Fruit fly (Drosophila melanogaster) whole organism, embryonic: Measurements from ENCODE around the gene gro.
A peak's percentile ranks its signal among the peaks of the same experiment; 100 is the strongest.

Experiments
- Awh ChIP-seq: fragments of 200-800 bp; sonication (Bioruptor generic); IDR thresholded peaks from 2 replicates; pipeline ENCODE4, ENCODE4 v1.3.6; 2022; ENCODE audit warnings: missing biosample characterization, missing genetic modification characterization
- CG10321 ChIP-seq: fragments of 200-800 bp; sonication (Bioruptor generic); IDR thresholded peaks from 2 replicates; pipeline ENCODE4 v1.3.6; 2022; ENCODE audit warnings: missing biosample characterization, missing genetic modification characterization
- CG11093 ChIP-seq: fragments of 200-800 bp; sonication (Bioruptor generic); IDR thresholded peaks from 3 replicates; pipeline ENCODE4 v1.3.6; 2022; ENCODE audit warnings: missing biosample characterization, missing genetic modification characterization
- CG11456 ChIP-seq: fragments of 200-800 bp; sonication (Bioruptor generic); IDR thresholded peaks from 3 replicates; pipeline ENCODE4 v1.3.6; 2022; ENCODE audit warnings: missing biosample characterization, missing genetic modification characterization
- CG12219 ChIP-seq: fragments of 200-800 bp; sonication (Bioruptor generic); optimal IDR thresholded peaks from 3 replicates; lab custom pipeline; 2018; ENCODE audit warnings: missing biosample characterization, mild to moderate bottlenecking, missing genetic modification characterization
- CG12391 ChIP-seq: fragments of 200-800 bp; sonication (Bioruptor generic); optimal IDR thresholded peaks from 3 replicates; lab custom pipeline; 2018; ENCODE audit warnings: missing biosample characterization, mild to moderate bottlenecking, missing genetic modification characterization, moderate library complexity
- CG12942 ChIP-seq: fragments of 200-800 bp; sonication (Bioruptor generic); optimal IDR thresholded peaks from 3 replicates; lab custom pipeline; 2016; ENCODE audit warnings: missing biosample characterization, missing genetic modification characterization
- CG14050 ChIP-seq: fragments of 200-800 bp; sonication (Bioruptor generic); IDR thresholded peaks from 3 replicates; pipeline ENCODE4 v1.3.6; 2022; ENCODE audit warnings: missing biosample characterization, missing genetic modification characterization
- CG1529 ChIP-seq: fragments of 200-800 bp; sonication (Bioruptor generic); optimal IDR thresholded peaks from 3 replicates; lab custom pipeline; 2018; ENCODE audit warnings: missing biosample characterization, missing genetic modification characterization
- CG17802 ChIP-seq: fragments of 200-800 bp; sonication (Bioruptor generic); optimal IDR thresholded peaks from 2 replicates; lab custom pipeline; 2018; ENCODE audit warnings: missing biosample characterization, mild to moderate bottlenecking, missing genetic modification characterization, moderate library complexity
- CG18599 ChIP-seq: fragments of 200-800 bp; sonication (Bioruptor generic); optimal IDR thresholded peaks from 3 replicates; lab custom pipeline; 2017; ENCODE audit warnings: missing biosample characterization, missing genetic modification characterization, mild to moderate bottlenecking, moderate library complexity, missing genetic modification reagents
- CG33213 ChIP-seq: fragments of 200-800 bp; sonication (Bioruptor generic); optimal IDR thresholded peaks from 3 replicates; lab custom pipeline; 2016; ENCODE audit warnings: missing biosample characterization, missing genetic modification characterization
- CG3838 ChIP-seq: fragments of 200-800 bp; sonication (Bioruptor generic); optimal IDR thresholded peaks from 3 replicates; lab custom pipeline; 2016; ENCODE audit warnings: missing biosample characterization, missing genetic modification characterization
- CG4282 ChIP-seq: fragments of 200-800 bp; sonication (Bioruptor generic); optimal IDR thresholded peaks from 2 replicates; lab custom pipeline; 2016; ENCODE audit warnings: missing biosample characterization, missing genetic modification characterization
- CG4707 ChIP-seq: fragments of 200-800 bp; sonication (Bioruptor generic); optimal IDR thresholded peaks from 2 replicates; lab custom pipeline; 2018; ENCODE audit warnings: missing biosample characterization, mild to moderate bottlenecking, missing genetic modification characterization, moderate library complexity
- CG5245 ChIP-seq: fragments of 200-800 bp; sonication (Bioruptor generic); optimal IDR thresholded peaks from 3 replicates; lab custom pipeline; 2016; ENCODE audit warnings: missing biosample characterization, missing genetic modification characterization
- CG6175 ChIP-seq: fragments of 200-800 bp; sonication (Bioruptor generic); IDR thresholded peaks from 3 replicates; pipeline ENCODE4 v1.3.6; 2022; ENCODE audit warnings: missing biosample characterization, missing genetic modification characterization
- CG6765 ChIP-seq: fragments of 200-800 bp; sonication (Bioruptor generic); optimal IDR thresholded peaks from 3 replicates; lab custom pipeline; 2017; ENCODE audit warnings: missing biosample characterization, mild to moderate bottlenecking, missing genetic modification characterization
- CG6854 ChIP-seq: fragments of 200-800 bp; sonication (Bioruptor generic); optimal IDR thresholded peaks from 3 replicates; lab custom pipeline; 2017; ENCODE audit warnings: missing biosample characterization, mild to moderate bottlenecking, missing genetic modification characterization
- CG7839 ChIP-seq: fragments of 200-800 bp; sonication (Bioruptor generic); optimal IDR thresholded peaks from 3 replicates; lab custom pipeline; 2018; ENCODE audit warnings: missing biosample characterization, mild to moderate bottlenecking, missing genetic modification characterization, moderate library complexity
- CG8924 ChIP-seq: fragments of 200-800 bp; optimal IDR thresholded peaks from 3 replicates; lab custom pipeline; 2019; ENCODE audit warnings: missing biosample characterization, mild to moderate bottlenecking, missing genetic modification characterization, moderate library complexity
- Dip3 ChIP-seq: fragments of 200-800 bp; sonication (Bioruptor generic); optimal IDR thresholded peaks from 3 replicates; lab custom pipeline; 2016; ENCODE audit warnings: missing biosample characterization, missing genetic modification characterization
- Jarid2 ChIP-seq: fragments of 200-800 bp; sonication (Bioruptor generic); optimal IDR thresholded peaks from 3 replicates; lab custom pipeline; 2017; ENCODE audit warnings: mild to moderate bottlenecking, missing biosample characterization, missing genetic modification reagents, missing genetic modification characterization
- Nf-YC ChIP-seq: fragments of 200-800 bp; optimal IDR thresholded peaks from 3 replicates; lab custom pipeline; 2019; ENCODE audit warnings: missing biosample characterization, mild to moderate bottlenecking, missing genetic modification characterization, moderate library complexity
- PHDP ChIP-seq: fragments of 200-800 bp; sonication (Bioruptor generic); optimal IDR thresholded peaks from 3 replicates; lab custom pipeline; 2018; ENCODE audit warnings: missing biosample characterization, mild to moderate bottlenecking, missing genetic modification characterization, moderate library complexity
- Ssrp ChIP-seq: fragments of 200-800 bp; sonication (Bioruptor generic); optimal IDR thresholded peaks from 2 replicates; lab custom pipeline; 2018; ENCODE audit warnings: missing biosample characterization, mild to moderate bottlenecking, missing genetic modification characterization, moderate library complexity
- abd-A ChIP-seq: fragments of 200-800 bp; sonication (Bioruptor generic); optimal IDR thresholded peaks from 3 replicates; lab custom pipeline; 2019; ENCODE audit warnings: missing biosample characterization, mild to moderate bottlenecking, missing genetic modification characterization, moderate library complexity
- br ChIP-seq: fragments of >200 bp; optimal IDR thresholded peaks from 2 replicates; lab custom pipeline; 2017
- chinmo ChIP-seq: fragments of 200-800 bp; sonication (Bioruptor generic); IDR thresholded peaks from 4 replicates; pipeline ENCODE4 v1.3.6; 2022; ENCODE audit warnings: missing biosample characterization, missing genetic modification characterization; ENCODE audit not compliant: partially characterized antibody
- emc ChIP-seq: fragments of 200-800 bp; sonication (Bioruptor generic); optimal IDR thresholded peaks from 2 replicates; lab custom pipeline; 2016; ENCODE audit warnings: missing biosample characterization, missing genetic modification characterization
- ems ChIP-seq: fragments of 200-800 bp; sonication (Bioruptor generic); optimal IDR thresholded peaks from 3 replicates; lab custom pipeline; 2016; ENCODE audit warnings: missing biosample characterization, missing genetic modification characterization
- fd96Cb ChIP-seq: fragments of 200-800 bp; sonication (Bioruptor generic); optimal IDR thresholded peaks from 2 replicates; lab custom pipeline; 2018; ENCODE audit warnings: missing biosample characterization, mild to moderate bottlenecking, missing genetic modification characterization, moderate library complexity
- grn ChIP-seq: fragments of 200-800 bp; sonication (Bioruptor generic); optimal IDR thresholded peaks from 3 replicates; lab custom pipeline; 2017; ENCODE audit warnings: missing biosample characterization, missing genetic modification characterization
- gsb ChIP-seq: fragments of 200-800 bp; sonication (Bioruptor generic); IDR thresholded peaks from 2 replicates; pipeline ENCODE4 v1.3.6; 2022; ENCODE audit warnings: missing biosample characterization, missing genetic modification characterization
- hb ChIP-seq: fragments of 200-800 bp; sonication (Bioruptor generic); IDR thresholded peaks from 3 replicates; pipeline ENCODE4 v1.3.6; 2022; ENCODE audit warnings: missing biosample characterization, missing genetic modification characterization; ENCODE audit not compliant: partially characterized antibody
- hbn ChIP-seq: fragments of 200-800 bp; sonication (Bioruptor generic); IDR thresholded peaks from 2 replicates; pipeline ENCODE4 v1.3.6; 2022; ENCODE audit warnings: missing biosample characterization, missing genetic modification characterization; ENCODE audit not compliant: partially characterized antibody
- jing ChIP-seq: fragments of 200-800 bp; sonication (Bioruptor generic); optimal IDR thresholded peaks from 2 replicates; lab custom pipeline; 2018; ENCODE audit warnings: missing biosample characterization, mild to moderate bottlenecking, missing genetic modification characterization
- mld ChIP-seq: fragments of 200-800 bp; sonication (Bioruptor generic); IDR thresholded peaks from 3 replicates; pipeline ENCODE4 v1.3.6; 2022; ENCODE audit warnings: missing biosample characterization, missing genetic modification characterization; ENCODE audit not compliant: partially characterized antibody
- nom ChIP-seq: fragments of 200-800 bp; sonication (Bioruptor generic); optimal IDR thresholded peaks from 2 replicates; lab custom pipeline; 2017; ENCODE audit warnings: missing biosample characterization, missing genetic modification characterization, mild to moderate bottlenecking, moderate library complexity, missing genetic modification reagents
- onecut ChIP-seq: fragments of 200-800 bp; sonication (Bioruptor generic); IDR thresholded peaks from 2 replicates; pipeline ENCODE4 v1.3.6; 2022; ENCODE audit warnings: missing biosample characterization, missing genetic modification characterization
- otp ChIP-seq: fragments of 200-800 bp; sonication (Bioruptor generic); IDR thresholded peaks from 3 replicates; pipeline ENCODE4, ENCODE4 v1.3.6; 2022; ENCODE audit warnings: missing biosample characterization, missing genetic modification characterization
- pb ChIP-seq: fragments of 200-800 bp; sonication (Bioruptor generic); optimal IDR thresholded peaks from 3 replicates; lab custom pipeline; 2016; ENCODE audit warnings: missing biosample characterization, missing genetic modification characterization
- sim ChIP-seq: fragments of 200-800 bp; sonication (Bioruptor generic); IDR thresholded peaks from 2 replicates; pipeline ENCODE4 v1.3.6; 2022; ENCODE audit warnings: missing biosample characterization, missing genetic modification characterization
- slp2 ChIP-seq: fragments of 200-800 bp; sonication (Bioruptor generic); optimal IDR thresholded peaks from 2 replicates; lab custom pipeline; 2016; ENCODE audit warnings: missing biosample characterization, missing genetic modification characterization
- sug ChIP-seq: fragments of 200-800 bp; optimal IDR thresholded peaks from 2 replicates; lab custom pipeline; 2019; ENCODE audit warnings: missing biosample characterization, mild to moderate bottlenecking, missing genetic modification characterization, moderate library complexity
- tll ChIP-seq, 2 experiments: fragments of 200-800 bp in 1 of 2; fragments of >200 bp in 1 of 2; sonication (Bioruptor generic) in 1 of 2; optimal IDR thresholded peaks; 2 replicates each; lab custom pipeline; 2017 to 2019; ENCODE audit warnings: missing biosample characterization in 2 of 2, missing genetic modification characterization in 2 of 2, mild to moderate bottlenecking in 1 of 2, moderate library complexity in 1 of 2
- twi ChIP-seq: fragments of 200-800 bp; optimal IDR thresholded peaks from 2 replicates; lab custom pipeline; 2019; ENCODE audit warnings: missing biosample characterization, mild to moderate bottlenecking, missing genetic modification characterization, moderate library complexity
- z ChIP-seq: fragments of 200-800 bp; sonication (Bioruptor generic); IDR thresholded peaks from 3 replicates; pipeline ENCODE4 v1.3.6; 2022; ENCODE audit warnings: missing biosample characterization, missing genetic modification characterization
- zf30C ChIP-seq: fragments of 200-800 bp; sonication (Bioruptor generic); optimal IDR thresholded peaks from 3 replicates; lab custom pipeline; 2018; ENCODE audit warnings: missing biosample characterization, mild to moderate bottlenecking, missing genetic modification characterization

The gro gene

dm6 chr3R:26041417-26042101 is at the start of gene gro (continued):
- TF ChIP-seq CG6175 (GFP tag; lab: Robert Waterston, UW) (0 out of 3 replicates have a peak, but pooled peaks have one; percentile 60), jing (GFP tag; lab: Kevin White, UChicago) (no peak), CG3838 (GFP tag; lab: Kevin White, UChicago) (peak; percentile 23), CG6854 (GFP tag; lab: Kevin White, UChicago) (no peak), abd-A (tag; lab: Kevin White, UChicago) (no peak), hb (GFP tag; lab: Robert Waterston, UW) (peak; percentile 81), twi (tag; lab: Kevin White, UChicago) (peak; percentile 24), nom (GFP tag; lab: Kevin White, UChicago) (no peak), CG1529 (peak; percentile 22), mld (GFP tag; lab: Robert Waterston, UW) (peak; percentile 68), chinmo (GFP tag; lab: Robert Waterston, UW) (peak; percentile 67; the same call in 2 of the 4 replicates), CG10321 (GFP tag; lab: Robert Waterston, UW) (no peak), fd96Cb (peak; percentile 27), Awh (GFP tag; lab: Robert Waterston, UW) (no peak; the same call in 1 of the 2 replicates), emc (GFP tag; lab: Kevin White, UChicago) (peak; percentile 64), CG12391 (tag; lab: Kevin White, UChicago) (peak; percentile 78), zf30C (peak; percentile 99), CG4282 (GFP tag; lab: Kevin White, UChicago) (peak; percentile 68), CG18599 (peak; percentile 76), CG8924 (tag; lab: Kevin White, UChicago) (peak; percentile 67), z (GFP tag; lab: Robert Waterston, UW) (no peak), ems (GFP tag; lab: Kevin White, UChicago) (peak; percentile 81), hbn (GFP tag; lab: Robert Waterston, UW) (peak; percentile 58; the same call in 1 of the 2 replicates), gsb (GFP tag; lab: Robert Waterston, UW) (peak; percentile 29; the same call in 1 of the 2 replicates), CG11456 (GFP tag; lab: Robert Waterston, UW) (peak; percentile 76; the same call in 2 of the 3 replicates), br (no peak), CG12219 (GFP tag; lab: Kevin White, UChicago) (peak; percentile 23), CG4707 (GFP tag; lab: Kevin White, UChicago) (no peak), CG17802 (tag; lab: Kevin White, UChicago) (peak; percentile 53), sug (tag; lab: Kevin White, UChicago) (peak; percentile 57), CG6765 (GFP tag; lab: Kevin White, UChicago) (no peak), CG7839 (tag; lab: Kevin White, UChicago) (peak; percentile 47), CG5245 (GFP tag; lab: Kevin White, UChicago) (peak; percentile 42), pb (GFP tag; lab: Kevin White, UChicago) (peak; percentile 53), onecut (GFP tag; lab: Robert Waterston, UW) (peak; percentile 66), otp (peak; percentile 59; the same call in 1 of the 3 replicates), sim (no peak), CG12942 (GFP tag; lab: Kevin White, UChicago) (peak; percentile 65), slp2 (peak; percentile 67), Nf-YC (tag; lab: Kevin White, UChicago) (peak; percentile 31), PHDP (tag; lab: Kevin White, UChicago) (peak; percentile 21), grn (GFP tag; lab: Kevin White, UChicago) (peak; percentile 27), tll (GFP tag; optimal IDR thresholded peaks at IDR 0.05; lab: Kevin White, UChicago) (no peak), Jarid2 (GFP tag; lab: Kevin White, UChicago) (peak; percentile 35), CG11093 (no peak), CG14050 (0 out of 3 replicates have a peak, but pooled peaks have one; percentile 11), Dip3 (GFP tag; lab: Kevin White, UChicago) (peak; percentile 75), CG33213 (GFP tag; lab: Kevin White, UChicago) (peak; percentile 77), Ssrp (tag; lab: Kevin White, UChicago) (peak; percentile 63)
